Worm (Caenorhabditis elegans) whole organism, L3 larva: ENCODE data around the gene C02H6.3.

Source experiments
- R02D3.7 ChIP-seq: fragments of 150-350 bp; optimal IDR thresholded peaks from 2 replicates; lab custom pipeline; 2014; ENCODE audit warnings: missing biosample characterization, missing genetic modification characterization
- ZK546.5 ChIP-seq: sonication (generic microtip); optimal IDR thresholded peaks from 2 replicates; lab custom pipeline; 2017; ENCODE audit warnings: missing biosample characterization, missing genetic modification characterization
- aly-2 ChIP-seq: fragments of 150-350 bp; optimal IDR thresholded peaks from 2 replicates; lab custom pipeline; 2014; ENCODE audit warnings: missing biosample characterization, missing genetic modification characterization
- ama-1 ChIP-seq: fragments of 150-350 bp; optimal IDR thresholded peaks from 2 replicates; lab custom pipeline; 2018
- ceh-16 ChIP-seq: sonication (generic microtip); optimal IDR thresholded peaks from 2 replicates; lab custom pipeline; 2017; ENCODE audit warnings: missing biosample characterization, missing genetic modification characterization
- ceh-28 ChIP-seq: fragments of 150-350 bp; optimal IDR thresholded peaks from 2 replicates; lab custom pipeline; 2014; ENCODE audit warnings: missing biosample characterization, missing genetic modification reagents, missing genetic modification characterization
- ceh-82 ChIP-seq: fragments of 150-350 bp; optimal IDR thresholded peaks from 2 replicates; lab custom pipeline; 2014; ENCODE audit warnings: missing biosample characterization, missing genetic modification characterization
- ceh-9 ChIP-seq: sonication (generic microtip); optimal IDR thresholded peaks from 2 replicates; lab custom pipeline; 2018; ENCODE audit warnings: missing biosample characterization, missing genetic modification characterization
- daf-12 ChIP-seq: fragments of 150-350 bp; optimal IDR thresholded peaks from 2 replicates; lab custom pipeline; 2014; ENCODE audit warnings: missing biosample characterization, missing genetic modification reagents, missing genetic modification characterization
- egl-5 ChIP-seq: fragments of 150-350 bp; optimal IDR thresholded peaks from 2 replicates; lab custom pipeline; 2017; ENCODE audit warnings: missing biosample characterization, missing genetic modification reagents, missing genetic modification characterization, inconsistent platforms
- elt-2 ChIP-seq: sonication (generic microtip); optimal IDR thresholded peaks from 2 replicates; lab custom pipeline; 2016; ENCODE audit warnings: missing genetic modification reagents, mild to moderate bottlenecking, missing genetic modification characterization, missing compliant biosample characterization
- elt-3 ChIP-seq, 3 experiments: fragments of 150-350 bp in 1 of 3; sonication (generic microtip) in 2 of 3; optimal IDR thresholded peaks; 2 replicates in 2 of 3; 4 replicates in 1 of 3; lab custom pipeline; 2014 to 2017; ENCODE audit warnings: missing biosample characterization in 3 of 3, missing genetic modification characterization in 3 of 3
- eor-1 ChIP-seq, 2 experiments: fragments of 150-350 bp; optimal IDR thresholded peaks; 2 replicates each; lab custom pipeline; 2014 to 2018; ENCODE audit warnings: missing biosample characterization in 2 of 2, missing genetic modification characterization in 2 of 2
- fkh-10 ChIP-seq: sonication (generic microtip); optimal IDR thresholded peaks from 2 replicates; lab custom pipeline; 2017; ENCODE audit warnings: missing biosample characterization, missing genetic modification reagents, missing genetic modification characterization
- fkh-2 ChIP-seq: fragments of 150-350 bp; optimal IDR thresholded peaks from 2 replicates; lab custom pipeline; 2014; ENCODE audit warnings: missing biosample characterization, missing genetic modification reagents, missing genetic modification characterization
- fos-1 ChIP-seq: fragments of 150-350 bp; optimal IDR thresholded peaks from 2 replicates; lab custom pipeline; 2014; ENCODE audit warnings: missing biosample characterization, missing genetic modification characterization
- hmg-11 ChIP-seq: sonication (generic microtip); optimal IDR thresholded peaks from 2 replicates; lab custom pipeline; 2016; ENCODE audit warnings: missing genetic modification characterization, missing compliant biosample characterization
- jun-1 ChIP-seq: fragments of 150-350 bp; optimal IDR thresholded peaks from 2 replicates; lab custom pipeline; 2014; ENCODE audit warnings: missing biosample characterization, missing genetic modification reagents, missing genetic modification characterization
- lin-15B ChIP-seq: fragments of 150-350 bp; optimal IDR thresholded peaks from 2 replicates; lab custom pipeline; 2014; ENCODE audit warnings: missing biosample characterization, missing genetic modification characterization
- lin-39 ChIP-seq: fragments of 150-350 bp; optimal IDR thresholded peaks from 2 replicates; lab custom pipeline; 2018; ENCODE audit warnings: missing biosample characterization, missing genetic modification reagents, missing genetic modification characterization
- lsy-12 ChIP-seq: sonication (generic microtip); optimal IDR thresholded peaks from 2 replicates; lab custom pipeline; 2016; ENCODE audit warnings: mild to moderate bottlenecking, missing genetic modification characterization, missing compliant biosample characterization
- mdl-1 ChIP-seq: fragments of 150-350 bp; optimal IDR thresholded peaks from 2 replicates; lab custom pipeline; 2014; ENCODE audit warnings: missing biosample characterization, missing genetic modification characterization
- mml-1 ChIP-seq: fragments of 150-350 bp; sonication (generic microtip); optimal IDR thresholded peaks from 3 replicates; lab custom pipeline; 2014; ENCODE audit warnings: missing biosample characterization, missing genetic modification characterization
- nfya-1 ChIP-seq: sonication (generic microtip); optimal IDR thresholded peaks from 2 replicates; lab custom pipeline; 2017; ENCODE audit warnings: missing genetic modification characterization, mild to moderate bottlenecking, missing compliant biosample characterization, antibody characterized with exemption, moderate library complexity; ENCODE audit not compliant: insufficient read depth
- nhr-23 ChIP-seq: fragments of 150-350 bp; optimal IDR thresholded peaks from 2 replicates; lab custom pipeline; 2014; ENCODE audit warnings: missing biosample characterization, missing genetic modification reagents, missing genetic modification characterization
- nhr-237 ChIP-seq: fragments of 150-350 bp; optimal IDR thresholded peaks from 2 replicates; lab custom pipeline; 2014; ENCODE audit warnings: missing biosample characterization, missing genetic modification characterization
- nhr-28 ChIP-seq: fragments of 150-350 bp; optimal IDR thresholded peaks from 2 replicates; lab custom pipeline; 2014; ENCODE audit warnings: missing biosample characterization, missing genetic modification characterization
- nhr-43 ChIP-seq: sonication (generic microtip); optimal IDR thresholded peaks from 2 replicates; lab custom pipeline; 2016; ENCODE audit warnings: mild to moderate bottlenecking, missing genetic modification characterization, missing compliant biosample characterization; ENCODE audit not compliant: poor library complexity, severe bottlenecking
- nhr-76 ChIP-seq: fragments of 150-350 bp; sonication (generic microtip); optimal IDR thresholded peaks from 5 replicates; lab custom pipeline; 2014; ENCODE audit warnings: missing biosample characterization, missing genetic modification characterization
- pha-4 ChIP-seq: fragments of 150-350 bp; optimal IDR thresholded peaks from 2 replicates; lab custom pipeline; 2014; ENCODE audit warnings: missing biosample characterization, missing genetic modification reagents, missing genetic modification characterization
- pqm-1 ChIP-seq: fragments of 150-350 bp; optimal IDR thresholded peaks from 2 replicates; lab custom pipeline; 2017; ENCODE audit warnings: missing biosample characterization, missing genetic modification characterization, inconsistent platforms
- sea-2 ChIP-seq: fragments of 150-350 bp; sonication (generic microtip); optimal IDR thresholded peaks from 4 replicates; lab custom pipeline; 2014; ENCODE audit warnings: missing biosample characterization, missing genetic modification reagents, missing genetic modification characterization
- skn-1 ChIP-seq: fragments of 150-350 bp; optimal IDR thresholded peaks from 2 replicates; lab custom pipeline; 2014; ENCODE audit warnings: missing biosample characterization, missing genetic modification characterization
- snpc-4 ChIP-seq: fragments of 150-350 bp; optimal IDR thresholded peaks from 2 replicates; lab custom pipeline; 2014; ENCODE audit warnings: missing biosample characterization, missing genetic modification characterization
- tbx-2 ChIP-seq: sonication (generic microtip); optimal IDR thresholded peaks from 2 replicates; lab custom pipeline; 2016; ENCODE audit warnings: mild to moderate bottlenecking, missing genetic modification characterization, missing compliant biosample characterization
- unc-39 ChIP-seq: sonication (generic microtip); optimal IDR thresholded peaks from 4 replicates; lab custom pipeline; 2017; ENCODE audit warnings: missing biosample characterization, missing genetic modification characterization
- unc-62 ChIP-seq: fragments of 150-350 bp; sonication (generic microtip); optimal IDR thresholded peaks from 4 replicates; lab custom pipeline; 2014; ENCODE audit warnings: missing biosample characterization, missing genetic modification reagents, missing genetic modification characterization
- zag-1 ChIP-seq: fragments of 150-350 bp; optimal IDR thresholded peaks from 2 replicates; lab custom pipeline; 2014; ENCODE audit warnings: missing biosample characterization, missing genetic modification characterization
- ztf-11 ChIP-seq: fragments of 150-350 bp; optimal IDR thresholded peaks from 2 replicates; lab custom pipeline; 2014; ENCODE audit warnings: missing biosample characterization, missing genetic modification characterization

The C02H6.3 gene

DNA sequence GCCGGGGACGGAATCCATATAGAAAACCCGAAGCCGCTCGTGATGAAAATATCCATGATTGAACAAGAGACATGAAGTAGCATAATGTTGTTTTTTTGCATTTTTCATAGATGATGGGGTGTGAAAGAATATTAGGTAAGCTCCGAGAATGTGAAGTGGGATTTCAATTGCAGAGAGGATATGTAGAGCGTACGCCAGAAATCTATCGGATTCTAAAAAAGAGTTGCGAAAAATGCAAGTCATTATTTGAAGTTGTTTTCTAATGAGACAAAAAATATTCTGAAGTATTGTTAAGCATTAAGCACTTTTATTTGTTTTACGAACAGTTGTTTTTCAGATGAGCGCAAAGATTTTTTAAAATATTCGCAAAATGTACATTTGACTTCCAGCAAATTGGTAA, 36.7 kb upstream of the C02H6.3 start, which contains the start of gene F18E3.10:
TSS of gene F18E3.10 (minus strand) at position 101 of the 400 bp plus-strand sequence.
- TF ChIP-seq ceh-82 (no peak), ceh-9 (no peak), lin-15B (tag; lab: Kevin White, UChicago) (no peak), nhr-23 (tag; lab: Kevin White, UChicago) (no peak), pqm-1 (no peak), tbx-2 (no peak), ceh-28 (no peak), fos-1 (tag; lab: Kevin White, UChicago) (no peak), elt-3 (tag; optimal IDR thresholded peaks at IDR 0.05; lab: Kevin White, UChicago) (no peak), ZK546.5 (no peak), ama-1 (no peak), skn-1 (tag; lab: Kevin White, UChicago) (no peak), mml-1 (tag; lab: Kevin White, UChicago) (no peak), sea-2 (GFP tag; lab: Kevin White, UChicago) (no peak), jun-1 (no peak), nhr-237 (tag; lab: Kevin White, UChicago) (no peak), R02D3.7 (tag; lab: Kevin White, UChicago) (no peak), ztf-11 (no peak)

ce11 chrV:7420162-7420561, 32.5 kb upstream of the C02H6.3 start, which contains the start of gene srxa-4:
Gene srxa-4 (plus strand): TSS chrV:7420462.
- TF ChIP-seq ceh-82 (no peak), daf-12 (tag; lab: Kevin White, UChicago) (no peak), lin-15B (tag; lab: Kevin White, UChicago) (no peak), egl-5 (tag; lab: Kevin White, UChicago) (no peak), ZK546.5 (no peak), fkh-2 (tag; lab: Kevin White, UChicago) (no peak), unc-62 (no peak), unc-39 (tag; lab: Kevin White, UChicago) (no peak), ceh-16 (tag; lab: Kevin White, UChicago) (no peak), eor-1 (tag; optimal IDR thresholded peaks at IDR 0.05; lab: Kevin White, UChicago) (no peak), elt-3 (tag; optimal IDR thresholded peaks at IDR 0.05; lab: Kevin White, UChicago) (no peak), sea-2 (GFP tag; lab: Kevin White, UChicago) (no peak)

DNA sequence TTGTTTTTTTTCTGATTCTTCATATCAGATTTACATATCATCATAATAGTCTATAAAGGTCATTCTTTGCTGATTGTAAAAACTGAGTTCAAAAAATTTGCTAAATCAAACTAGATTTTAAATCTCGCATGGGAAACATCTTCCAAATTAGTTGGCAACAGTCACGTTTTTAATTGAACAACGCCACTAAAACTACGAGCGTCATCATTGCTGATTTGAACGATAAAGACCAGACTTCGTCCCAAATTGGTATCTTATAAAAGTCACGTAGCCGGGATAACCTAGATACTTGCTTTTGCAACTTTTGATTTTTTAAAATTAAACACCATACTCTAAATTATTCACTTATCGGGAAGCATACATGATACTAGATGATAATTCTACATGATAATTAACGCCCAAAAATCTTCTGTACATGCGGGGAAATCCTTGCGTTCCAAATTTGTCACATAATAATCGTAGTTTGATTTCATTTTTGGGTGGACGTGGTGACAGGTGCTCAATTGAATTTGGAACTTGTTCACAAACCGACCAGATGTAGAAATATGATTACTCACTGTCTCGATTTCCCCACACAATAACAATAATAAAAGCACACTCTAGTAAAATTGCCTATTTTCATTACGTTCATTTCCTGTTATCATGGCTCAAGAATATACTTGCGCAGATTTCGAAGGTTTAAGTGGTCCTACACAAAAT, 29.5 kb upstream of the C02H6.3 start, which contains the start of gene srw-67:
TSS of gene srw-67 (plus strand) at position 643 of the 699 bp plus-strand sequence.
- TF ChIP-seq ZK546.5 (no peak), fkh-2 (tag; lab: Kevin White, UChicago) (no peak), nhr-43 (tag; lab: Kevin White, UChicago) (peak; percentile 62)

ce11 chrV:7416569-7416968, 28.9 kb upstream of the C02H6.3 start:
- TF ChIP-seq elt-3 (tag; optimal IDR thresholded peaks at IDR 0.05; lab: Kevin White, UChicago) (no peak), nhr-28 (tag; lab: Kevin White, UChicago) (no peak), mdl-1 (no peak), nhr-23 (tag; lab: Kevin White, UChicago) (peak; percentile 7), ama-1 (peak; percentile 57), nhr-43 (tag; lab: Kevin White, UChicago) (peak; percentile 20)

- TF ChIP-seq lin-39 (tag; lab: Kevin White, UChicago) (no peak), unc-62 (no peak), pqm-1 (no peak), egl-5 (tag; lab: Kevin White, UChicago) (no peak), eor-1 (tag; optimal IDR thresholded peaks at IDR 0.05; lab: Kevin White, UChicago) (no peak), ceh-28 (no peak), nhr-43 (tag; lab: Kevin White, UChicago) (peak; percentile 93), R02D3.7 (tag; lab: Kevin White, UChicago) (no peak), nhr-237 (tag; lab: Kevin White, UChicago) (no peak), elt-3 (tag; optimal IDR thresholded peaks at IDR 0.05; lab: Kevin White, UChicago) (peak; percentile 33 to 44 (median 38)), zag-1 (tag; lab: Kevin White, UChicago) (no peak), hmg-11 (no peak), jun-1 (peak; percentile 37), tbx-2 (peak; percentile 34), elt-2 (tag; lab: Kevin White, UChicago) (no peak), lsy-12 (tag; lab: Kevin White, UChicago) (peak; percentile 7), nfya-1 (tag; lab: Kevin White, UChicago) (no peak), nhr-76 (tag; lab: Kevin White, UChicago) (no peak), snpc-4 (tag; lab: Kevin White, UChicago) (no peak), nhr-23 (tag; lab: Kevin White, UChicago) (peak; percentile 85), ztf-11 (no peak), fkh-2 (tag; lab: Kevin White, UChicago) (no peak), pha-4 (tag; lab: Kevin White, UChicago) (no peak), ceh-16 (tag; lab: Kevin White, UChicago) (no peak), mml-1 (tag; lab: Kevin White, UChicago) (no peak), ceh-82 (no peak), fkh-10 (GFP tag; lab: Kevin White, UChicago) (no peak), unc-39 (tag; lab: Kevin White, UChicago) (no peak), aly-2 (tag; lab: Kevin White, UChicago) (no peak), mdl-1 (no peak)
Observed at ce11 chrV:7415780-7416428, 28.2 kb upstream of the C02H6.3 start, which contains the start of gene F18E3.13. Gene F18E3.13 (plus strand): TSS chrV:7416164.
